Fruit fly (Drosophila melanogaster): ENCODE results near the gene CG9813.

Gene CG9813

dm6 chr3R:13374913-13375312 is 4.7 kb downstream of the CG9813 start:
- TF ChIP-seq gl (tag; optimal IDR thresholded peaks at IDR 0.05): no peak
- 0 out of 3 replicates have a peak, but pooled peaks have one; percentile 31 for TF ChIP-seq CG4496 (GFP tag; IDR thresholded peaks at IDR 0.05)
- TF ChIP-seq Ets98B (GFP tag; IDR thresholded peaks at IDR 0.05): no peak
- TF ChIP-seq CG14655 (GFP tag; optimal IDR thresholded peaks at IDR 0.05): peak; percentile 22
- no peak for TF ChIP-seq EcR (GFP tag; optimal IDR thresholded peaks at IDR 0.05)
- TF ChIP-seq CG13204 (GFP tag; optimal IDR thresholded peaks at IDR 0.05): no peak
- TF ChIP-seq CG8159 (tag; optimal IDR thresholded peaks at IDR 0.05): peak; percentile 45

dm6 chr3R:13371840-13372680 is 7.5 kb downstream of the CG9813 start, which contains the start of the genes Lip3 and CG34309:
Gene Lip3 (minus strand): TSS chr3R:13371904.
Gene CG34309 (plus strand): TSS chr3R:13372630.
- peak; percentile 23 for TF ChIP-seq CG15710 (tag; optimal IDR thresholded peaks at IDR 0.05)
- TF ChIP-seq CG12605 (GFP tag; IDR thresholded peaks at IDR 0.05): no peak
- peak; percentile 24 for TF ChIP-seq CG17806 (tag; optimal IDR thresholded peaks at IDR 0.05)
- peak; percentile 28 for TF ChIP-seq CG8159 (tag; optimal IDR thresholded peaks at IDR 0.05)
- TF ChIP-seq Snoo (tag; optimal IDR thresholded peaks at IDR 0.05): peak; percentile 57

dm6 chr3R:13369348-13369747 is 10.2 kb downstream of the CG9813 start, which contains the start of gene CheA87a:
Gene CheA87a (plus strand): TSS chr3R:13369648.
- TF ChIP-seq CG12605 (GFP tag; IDR thresholded peaks at IDR 0.05) (no peak), D1 (tag; optimal IDR thresholded peaks at IDR 0.05) (no peak), CG8159 (tag; optimal IDR thresholded peaks at IDR 0.05) (no peak), Snoo (tag; optimal IDR thresholded peaks at IDR 0.05) (no peak), CG9948 (tag; optimal IDR thresholded peaks at IDR 0.05) (no peak), CG34367 (tag; optimal IDR thresholded peaks at IDR 0.05) (no peak), EcR (GFP tag; optimal IDR thresholded peaks at IDR 0.05) (no peak), CG17806 (tag; optimal IDR thresholded peaks at IDR 0.05) (no peak), CG32121 (GFP tag; IDR thresholded peaks at IDR 0.05) (no peak), Ets98B (GFP tag; IDR thresholded peaks at IDR 0.05) (no peak), Pif1B (GFP tag; optimal IDR thresholded peaks at IDR 0.05) (no peak), CG8301 (tag; optimal IDR thresholded peaks at IDR 0.05) (no peak), Pif1A (GFP tag; optimal IDR thresholded peaks at IDR 0.05) (no peak), CG4496 (GFP tag; IDR thresholded peaks at IDR 0.05) (no peak), CG10348 (GFP tag; IDR thresholded peaks at IDR 0.05) (no peak), rn (GFP tag; IDR thresholded peaks at IDR 0.05) (no peak), CG13204 (GFP tag; optimal IDR thresholded peaks at IDR 0.05) (no peak), CG15710 (tag; optimal IDR thresholded peaks at IDR 0.05) (no peak), CG14655 (GFP tag; optimal IDR thresholded peaks at IDR 0.05) (no peak)

- TF ChIP-seq CG8159 (tag; optimal IDR thresholded peaks at IDR 0.05) (peak; percentile 86), CG8301 (tag; optimal IDR thresholded peaks at IDR 0.05) (peak; percentile 75), CG15710 (tag; optimal IDR thresholded peaks at IDR 0.05) (peak; percentile 80), fd96Ca (GFP tag; IDR thresholded peaks at IDR 0.05) (peak; percentile 26; the same call in 1 of the 3 replicates), CG10348 (GFP tag; IDR thresholded peaks at IDR 0.05) (no peak), Pif1B (GFP tag; optimal IDR thresholded peaks at IDR 0.05) (peak; percentile 60), EcR (GFP tag; optimal IDR thresholded peaks at IDR 0.05) (no peak), CG9948 (tag; optimal IDR thresholded peaks at IDR 0.05) (peak; percentile 75), CG32121 (GFP tag; IDR thresholded peaks at IDR 0.05) (peak; percentile 47; the same call in 1 of the 2 replicates), CG12605 (GFP tag; IDR thresholded peaks at IDR 0.05) (no peak), CG14655 (GFP tag; optimal IDR thresholded peaks at IDR 0.05) (peak; percentile 84), Ets98B (GFP tag; IDR thresholded peaks at IDR 0.05) (peak; percentile 35; the same call in 1 of the 2 replicates), CG34367 (tag; optimal IDR thresholded peaks at IDR 0.05) (peak; percentile 58), CG4496 (GFP tag; IDR thresholded peaks at IDR 0.05) (peak; percentile 70), Pif1A (GFP tag; optimal IDR thresholded peaks at IDR 0.05) (peak; percentile 77), CG17806 (tag; optimal IDR thresholded peaks at IDR 0.05) (peak; percentile 67), D1 (tag; optimal IDR thresholded peaks at IDR 0.05) (peak; percentile 49), rn (GFP tag; IDR thresholded peaks at IDR 0.05) (peak; percentile 27), CG13204 (GFP tag; optimal IDR thresholded peaks at IDR 0.05) (peak; percentile 30), gl (tag; optimal IDR thresholded peaks at IDR 0.05) (no peak), Snoo (tag; optimal IDR thresholded peaks at IDR 0.05) (peak; percentile 84)
These were observed 12.7 kb downstream of the CG9813 start, which contains the start of gene Elp6 for dm6 chr3R:13366561-13367518. Gene Elp6 (minus strand): TSS chr3R:13366910.

dm6 chr3R:13365665-13366414 is 13.7 kb downstream of the CG9813 start:
- TF ChIP-seq EcR (GFP tag; optimal IDR thresholded peaks at IDR 0.05) (peak; percentile 11), D1 (tag; optimal IDR thresholded peaks at IDR 0.05) (no peak), Snoo (tag; optimal IDR thresholded peaks at IDR 0.05) (peak; percentile 24)

Data from whole organism, pupa.